In the genomic region with DNA sequence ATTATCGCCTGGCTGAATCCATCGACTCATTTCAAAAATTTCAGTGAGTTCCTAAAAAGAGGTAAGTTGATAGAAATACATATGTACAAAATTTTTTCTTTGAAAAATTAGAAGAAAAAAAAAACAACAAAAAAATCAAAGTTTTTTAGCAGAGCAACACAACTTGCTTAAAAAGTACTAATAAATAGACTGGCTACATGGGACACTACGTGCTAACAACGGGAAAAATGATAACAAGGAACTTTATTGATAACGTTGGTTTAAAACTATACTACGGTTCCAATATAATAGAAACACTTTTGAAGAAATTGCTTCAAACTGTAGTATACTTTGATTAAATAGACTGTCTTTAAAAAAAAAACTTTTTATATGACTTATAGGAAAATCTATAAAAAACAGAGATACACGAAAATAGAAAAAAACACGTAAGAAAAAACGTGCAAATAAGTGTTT, we compare ENCODE assay signal across 6 worm cellular contexts.
TF ChIP-seq lines count a peak whose summit lies in the region.

Gene acox-1.6 (minus strand): TSS at position 51 of the 453 bp plus-strand sequence.

TF ChIP-seq in whole organism, L1 larva, 84 proteins besides CTCF, POLR2A, EP300 and RAD21:
- peak in 1 of 2 experiments; percentile 15 for TF ChIP-seq lin-35 (GFP tag; optimal IDR thresholded peaks at IDR 0.05; lab: Kevin White, UChicago)
- TF ChIP-seq nhr-20 (tag; optimal IDR thresholded peaks at IDR 0.05; lab: Kevin White, UChicago): peak; percentile 35
- TF ChIP-seq nhr-47 (tag; optimal IDR thresholded peaks at IDR 0.05; lab: Kevin White, UChicago): no peak

TF ChIP-seq in whole organism, L2 larva, 48 proteins besides CTCF, POLR2A, EP300 and RAD21:
- TF ChIP-seq fos-1 (tag; optimal IDR thresholded peaks at IDR 0.05; lab: Kevin White, UChicago) (peak; percentile 46), nhr-25 (tag; optimal IDR thresholded peaks at IDR 0.05; lab: Kevin White, UChicago) (no peak)

TF ChIP-seq in whole organism, L3 larva, 47 proteins besides CTCF, POLR2A, EP300 and RAD21:
- TF ChIP-seq pha-4 (tag; optimal IDR thresholded peaks at IDR 0.05; lab: Kevin White, UChicago) (peak; percentile 42), pqm-1 (tag; optimal IDR thresholded peaks at IDR 0.05; lab: Kevin White, UChicago) (peak; percentile 85), elt-2 (tag; optimal IDR thresholded peaks at IDR 0.05; lab: Kevin White, UChicago) (peak; percentile 70), egl-5 (tag; optimal IDR thresholded peaks at IDR 0.05; lab: Kevin White, UChicago) (no peak)

TF ChIP-seq in whole organism, L4 larva, 104 proteins besides CTCF, POLR2A, EP300 and RAD21 (continues in another document):
- TF ChIP-seq nhr-41 (GFP tag; IDR thresholded peaks at IDR 0.05; lab: Robert Waterston, UW) (no peak), lin-15B (tag; optimal IDR thresholded peaks at IDR 0.05; lab: Kevin White, UChicago) (no peak), unc-130 (GFP tag; optimal IDR thresholded peaks at IDR 0.05; lab: Kevin White, UChicago) (no peak), hif-1 (tag; optimal IDR thresholded peaks at IDR 0.05; lab: Kevin White, UChicago) (peak in 1 of 2 experiments; percentile 48), dmd-6 (GFP tag; IDR thresholded peaks at IDR 0.05; lab: Robert Waterston, UW) (peak; percentile 23; the same call in 1 of the 2 replicates), ama-1 (optimal IDR thresholded peaks at IDR 0.05; lab: Kevin White, UChicago) (no peak), nhr-77 (tag; optimal IDR thresholded peaks at IDR 0.05; lab: Kevin White, UChicago) (peak; percentile 43), cey-2 (tag; optimal IDR thresholded peaks at IDR 0.05; lab: Kevin White, UChicago; ENCODE audit: borderline replicate concordance, insufficient read depth) (no peak), dpl-1 (GFP tag; optimal IDR thresholded peaks at IDR 0.05; lab: Kevin White, UChicago) (no peak), sdz-12 (GFP tag; optimal IDR thresholded peaks at IDR 0.05; lab: Kevin White, UChicago) (no peak), nhr-11 (tag; optimal IDR thresholded peaks at IDR 0.05; lab: Kevin White, UChicago) (no peak), ztf-7 (tag; optimal IDR thresholded peaks at IDR 0.05; lab: Kevin White, UChicago) (no peak), Y48G9A.11 (GFP tag; IDR thresholded peaks at IDR 0.05; lab: Robert Waterston, UW) (no peak), daf-12 (tag; optimal IDR thresholded peaks at IDR 0.05; lab: Kevin White, UChicago) (no peak), ceh-62 (tag; optimal IDR thresholded peaks at IDR 0.05; lab: Kevin White, UChicago) (no peak), nhr-28 (tag; optimal IDR thresholded peaks at IDR 0.05; lab: Kevin White, UChicago) (peak; percentile 80), daf-8 (GFP tag; IDR thresholded peaks at IDR 0.05; lab: Robert Waterston, UW) (no peak), lir-3 (tag; optimal IDR thresholded peaks at IDR 0.05; lab: Kevin White, UChicago) (no peak), jun-1 (tag; optimal IDR thresholded peaks at IDR 0.05; lab: Kevin White, UChicago) (no peak), snpc-1.2 (GFP tag; IDR thresholded peaks at IDR 0.05; lab: Robert Waterston, UW) (no peak), D1046.2 (GFP tag; IDR thresholded peaks at IDR 0.05; lab: Robert Waterston, UW) (no peak), arid-1 (GFP tag; conservative IDR thresholded peaks at IDR 0.05; lab: Robert Waterston, UW) (no peak), T26A8.4 (GFP tag; IDR thresholded peaks at IDR 0.05; lab: Robert Waterston, UW) (no peak), ceh-44 (GFP tag; IDR thresholded peaks at IDR 0.05; lab: Robert Waterston, UW) (no peak), T20F7.1 (GFP tag; optimal IDR thresholded peaks at IDR 0.05; lab: Kevin White, UChicago) (no peak), hmg-1.1 (GFP tag; IDR thresholded peaks at IDR 0.05; lab: Robert Waterston, UW) (no peak), ceh-20 (GFP tag; IDR thresholded peaks at IDR 0.05; lab: Robert Waterston, UW) (no peak)

TF ChIP-seq in whole organism, late embryonic, 69 proteins besides CTCF, POLR2A, EP300 and RAD21:
- TF ChIP-seq tbx-2 (tag; optimal IDR thresholded peaks at IDR 0.05; lab: Kevin White, UChicago): no peak
- peak; percentile 41 for TF ChIP-seq elt-2 (tag; optimal IDR thresholded peaks at IDR 0.05; lab: Kevin White, UChicago)

TF ChIP-seq in whole organism, young adult, 124 proteins besides CTCF, POLR2A, EP300 and RAD21:
- no peak for TF ChIP-seq efl-1 (GFP tag; optimal IDR thresholded peaks at IDR 0.05; lab: Kevin White, UChicago)
- peak; percentile 69 for TF ChIP-seq nhr-80 (tag; optimal IDR thresholded peaks at IDR 0.05; lab: Kevin White, UChicago)
- no peak for TF ChIP-seq ceh-40 (GFP tag; IDR thresholded peaks at IDR 0.05; lab: Robert Waterston, UW)
